Fruit fly (Drosophila melanogaster) whole organism, embryonic: ENCODE results near the gene E2f2.

Source experiments
- CG12942 ChIP-seq: fragments of 200-800 bp; sonication (Bioruptor generic); optimal IDR thresholded peaks from 3 replicates; lab custom pipeline; 2016; ENCODE audit warnings: missing biosample characterization, missing genetic modification characterization
- CG18599 ChIP-seq: fragments of 200-800 bp; sonication (Bioruptor generic); optimal IDR thresholded peaks from 3 replicates; lab custom pipeline; 2017; ENCODE audit warnings: missing biosample characterization, missing genetic modification characterization, mild to moderate bottlenecking, moderate library complexity, missing genetic modification reagents
- CG4424 ChIP-seq: fragments of 200-800 bp; sonication (Bioruptor generic); optimal IDR thresholded peaks from 3 replicates; lab custom pipeline; 2016; ENCODE audit warnings: missing biosample characterization, missing genetic modification characterization
- CG9932 ChIP-seq: fragments of 200-800 bp; sonication (Bioruptor generic); IDR thresholded peaks from 2 replicates; pipeline ENCODE4 v1.3.6; 2022; ENCODE audit warnings: missing biosample characterization, missing genetic modification characterization
- Gug ChIP-seq: fragments of 200-800 bp; sonication (Bioruptor generic); IDR thresholded peaks from 4 replicates; pipeline ENCODE4 v1.3.6; 2022; ENCODE audit warnings: missing biosample characterization, missing genetic modification characterization
- HLH3B ChIP-seq: fragments of 200-800 bp; sonication (Bioruptor generic); IDR thresholded peaks from 2 replicates; pipeline ENCODE4 v1.3.6; 2022; ENCODE audit warnings: missing biosample characterization, missing genetic modification characterization
- NC2β ChIP-seq: fragments of 200-800 bp; sonication (Bioruptor generic); optimal IDR thresholded peaks from 2 replicates; lab custom pipeline; 2016; ENCODE audit warnings: missing biosample characterization, missing genetic modification characterization
- gcm2 ChIP-seq: fragments of 200-800 bp; sonication (Bioruptor generic); optimal IDR thresholded peaks from 2 replicates; lab custom pipeline; 2016; ENCODE audit warnings: missing biosample characterization, missing genetic modification characterization
- psq ChIP-seq: fragments of 200-800 bp; sonication (Bioruptor generic); optimal IDR thresholded peaks from 2 replicates; lab custom pipeline; 2017; ENCODE audit warnings: missing biosample characterization, missing genetic modification characterization

dm6 chr2L:21104326-21104725 is 52.2 kb downstream of the E2f2 start, which contains the start of the genes CG46307 and Nhe2:
- TF ChIP-seq CG9932: no peak
- TF ChIP-seq psq: no peak
- peak; percentile 6 for TF ChIP-seq CG4424 (GFP tag; lab: Kevin White, UChicago)
- TF ChIP-seq NC2β (GFP tag; lab: Kevin White, UChicago): no peak
- TF ChIP-seq HLH3B: no peak
- no peak for TF ChIP-seq gcm2 (GFP tag; lab: Kevin White, UChicago)
- no peak for TF ChIP-seq Gug (GFP tag; lab: Robert Waterston, UW)
- no peak for TF ChIP-seq CG12942 (GFP tag; lab: Kevin White, UChicago)
- TF ChIP-seq CG18599 (GFP tag; lab: Kevin White, UChicago): no peak
